Worm (Caenorhabditis elegans): ENCODE data around the gene C39B5.5.

C39B5.5 gene

ce11 chrIII:2210601-2211000, 2.6 kb downstream of the C39B5.5 start:
- TF ChIP-seq alr-1 (tag; optimal IDR thresholded peaks at IDR 0.05) = no peak
- no peak for TF ChIP-seq unc-62 (GFP tag; optimal IDR thresholded peaks at IDR 0.05)
- no peak for TF ChIP-seq lin-13 (GFP tag; optimal IDR thresholded peaks at IDR 0.05)
- no peak for TF ChIP-seq dmd-4 (tag; optimal IDR thresholded peaks at IDR 0.05)
- TF ChIP-seq nhr-77 (tag; optimal IDR thresholded peaks at IDR 0.05) = no peak
- no peak for TF ChIP-seq zag-1 (tag; optimal IDR thresholded peaks at IDR 0.05)
- no peak for TF ChIP-seq snpc-4 (tag; optimal IDR thresholded peaks at IDR 0.05)
- TF ChIP-seq mab-5 (tag; optimal IDR thresholded peaks at IDR 0.05) = no peak
- TF ChIP-seq elt-3 (tag; optimal IDR thresholded peaks at IDR 0.05) = no peak
- TF ChIP-seq nhr-10 (tag; optimal IDR thresholded peaks at IDR 0.05) = no peak
- no peak for TF ChIP-seq Y55F3AM.14 (GFP tag; optimal IDR thresholded peaks at IDR 0.05)
- no peak for TF ChIP-seq peb-1 (tag; optimal IDR thresholded peaks at IDR 0.05)
- TF ChIP-seq blmp-1 (tag; optimal IDR thresholded peaks at IDR 0.05; ENCODE audit: insufficient read depth) = no peak
- TF ChIP-seq nhr-21 (tag; optimal IDR thresholded peaks at IDR 0.05) = no peak
- no peak for TF ChIP-seq mbf-1 (tag; optimal IDR thresholded peaks at IDR 0.05)
- no peak for TF ChIP-seq nhr-12 (tag; optimal IDR thresholded peaks at IDR 0.05)
- TF ChIP-seq C34F6.9 (tag; optimal IDR thresholded peaks at IDR 0.05) = no peak
- TF ChIP-seq unc-39 (tag; optimal IDR thresholded peaks at IDR 0.05) = no peak
- TF ChIP-seq gmeb-1 (tag; optimal IDR thresholded peaks at IDR 0.05) = no peak

DNA sequence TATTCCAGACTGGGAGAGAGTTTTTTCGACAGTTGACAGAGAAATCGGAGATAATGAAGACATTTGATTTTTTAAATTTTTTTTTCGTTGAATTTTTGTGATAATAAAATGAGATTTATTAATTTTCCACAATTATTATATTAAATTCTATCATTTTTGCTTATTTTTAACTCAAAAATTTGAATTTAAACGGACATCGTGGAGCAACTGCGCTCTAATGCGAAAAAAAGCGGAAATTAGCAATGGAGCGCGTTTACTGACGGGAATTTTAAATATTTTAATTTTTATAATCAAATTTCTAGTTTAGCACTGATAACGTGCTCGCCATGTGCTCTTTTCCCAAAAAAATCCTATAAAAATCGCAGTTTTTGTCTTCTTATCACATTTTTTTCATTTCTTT, 3.2 kb downstream of the C39B5.5 start, which contains the start of gene C39B5.14:
Gene C39B5.14 (plus strand): TSS at position 301 of the 400 bp plus-strand sequence.
- TF ChIP-seq elt-3 (tag; optimal IDR thresholded peaks at IDR 0.05) (no peak), lsy-2 (tag; optimal IDR thresholded peaks at IDR 0.05) (no peak), skn-1 (tag; optimal IDR thresholded peaks at IDR 0.05) (no peak), nhr-25 (tag; optimal IDR thresholded peaks at IDR 0.05) (no peak), alr-1 (tag; optimal IDR thresholded peaks at IDR 0.05) (no peak), dmd-4 (tag; optimal IDR thresholded peaks at IDR 0.05) (no peak), nhr-10 (tag; optimal IDR thresholded peaks at IDR 0.05) (no peak), F13H6.1 (tag; optimal IDR thresholded peaks at IDR 0.05) (no peak), sma-9 (GFP tag; optimal IDR thresholded peaks at IDR 0.05) (no peak), sma-9 (tag; optimal IDR thresholded peaks at IDR 0.05) (no peak)

ce11 chrIII:2212343-2212742, 4.4 kb downstream of the C39B5.5 start:
- no peak for TF ChIP-seq ama-1 (optimal IDR thresholded peaks at IDR 0.05)
- peak; percentile 43 for TF ChIP-seq fos-1 (tag; optimal IDR thresholded peaks at IDR 0.05)

ce11 chrIII:2219408-2219807, 11.4 kb downstream of the C39B5.5 start, which contains the start of gene fbxa-12:
Gene fbxa-12, plus strand, starts transcription at chrIII:2219708.
- TF ChIP-seq nhr-10 (tag; optimal IDR thresholded peaks at IDR 0.05) = no peak
- TF ChIP-seq unc-39 (tag; optimal IDR thresholded peaks at IDR 0.05) = no peak
- TF ChIP-seq nhr-25 (tag; optimal IDR thresholded peaks at IDR 0.05) = no peak

ce11 chrIII:2223932-2224331, 16.0 kb downstream of the C39B5.5 start, which contains the start of gene srd-65:
Gene srd-65, minus strand, starts transcription at chrIII:2224032.
- TF ChIP-seq dmd-4 (tag; optimal IDR thresholded peaks at IDR 0.05) (no peak), sma-3 (GFP tag; optimal IDR thresholded peaks at IDR 0.05) (no peak), R02D3.7 (tag; optimal IDR thresholded peaks at IDR 0.05) (no peak), ceh-16 (tag; optimal IDR thresholded peaks at IDR 0.05) (no peak), ama-1 (optimal IDR thresholded peaks at IDR 0.05) (no peak), C34F6.9 (tag; optimal IDR thresholded peaks at IDR 0.05) (no peak), unc-62 (GFP tag; optimal IDR thresholded peaks at IDR 0.05) (no peak), sem-4 (tag; optimal IDR thresholded peaks at IDR 0.05) (no peak), nhr-237 (tag; optimal IDR thresholded peaks at IDR 0.05) (no peak), blmp-1 (tag; optimal IDR thresholded peaks at IDR 0.05; ENCODE audit: insufficient read depth) (no peak), nhr-25 (tag; optimal IDR thresholded peaks at IDR 0.05) (no peak), lsy-2 (tag; optimal IDR thresholded peaks at IDR 0.05) (no peak), unc-55 (GFP tag; optimal IDR thresholded peaks at IDR 0.05) (no peak), mbf-1 (tag; optimal IDR thresholded peaks at IDR 0.05) (no peak), ztf-11 (tag; optimal IDR thresholded peaks at IDR 0.05) (no peak), nhr-129 (tag; optimal IDR thresholded peaks at IDR 0.05) (no peak), lin-11 (tag; optimal IDR thresholded peaks at IDR 0.05) (no peak), snpc-4 (tag; optimal IDR thresholded peaks at IDR 0.05) (no peak), Y55F3AM.14 (GFP tag; optimal IDR thresholded peaks at IDR 0.05) (no peak), elt-3 (tag; optimal IDR thresholded peaks at IDR 0.05) (no peak)
